Fruit fly (Drosophila melanogaster) S2 (cell line): Measurements from ENCODE around the gene CG42542.

Source experiments
- CG8478 ChIP-seq: fragments of >200 bp; optimal IDR thresholded peaks from 2 replicates; lab custom pipeline; 2018
- CTCF ChIP-seq, 2 experiments: fragments of >200 bp; optimal IDR thresholded peaks; 2 replicates each; lab custom pipeline; 2018

DNA sequence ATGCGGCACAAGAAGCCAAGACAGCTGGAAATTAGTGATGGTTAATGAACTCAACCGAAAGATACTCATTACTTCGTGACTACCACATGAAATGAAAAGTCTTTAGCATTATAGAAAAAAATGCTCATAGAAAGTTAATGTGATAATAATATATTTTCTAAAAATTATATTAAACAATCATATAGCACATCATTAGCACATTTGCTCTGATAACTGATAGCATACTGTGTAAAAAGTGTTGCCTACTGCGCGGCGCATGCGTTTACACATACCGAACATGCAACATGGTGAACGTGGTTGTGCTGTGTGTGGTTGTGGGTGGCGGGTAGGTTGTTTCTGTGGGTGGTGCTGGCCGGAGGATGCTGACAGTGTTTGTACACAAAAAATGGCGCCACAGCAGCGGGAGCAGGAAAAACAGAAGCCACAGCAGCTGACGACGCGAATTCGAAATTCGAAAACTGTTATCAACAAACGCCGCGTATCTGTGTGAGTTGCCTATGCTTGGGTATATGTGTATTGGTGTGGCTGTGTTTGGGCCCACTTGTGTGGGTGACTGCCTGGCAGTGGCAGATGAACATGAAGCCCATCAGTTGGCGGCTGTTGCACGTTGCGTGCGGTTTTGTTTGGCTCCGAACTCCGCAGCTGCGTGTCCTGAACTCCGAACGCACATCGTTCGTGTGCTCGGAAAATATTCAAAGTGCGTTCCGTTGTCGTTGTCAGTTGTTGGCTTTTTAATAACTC, 46.5 kb upstream of the CG42542 start, which contains the start of gene Gyc88E:
- no peak for TF ChIP-seq CG8478 (lab: Kevin White, UChicago)
- TF ChIP-seq CTCF (optimal IDR thresholded peaks at IDR 0.05; lab: Kevin White, UChicago): no peak
